Worm (Caenorhabditis elegans) whole organism, mixed stage, embryonic: ENCODE results near the gene dnj-5.

Experiments used
- M03D4.4 ChIP-seq: sonication (generic microtip); optimal IDR thresholded peaks from 2 replicates; lab custom pipeline; 2017; ENCODE audit warnings: mild to moderate bottlenecking, missing genetic modification characterization, missing compliant biosample characterization
- bed-3 ChIP-seq: fragments of 200-800 bp; sonication (Bioruptor generic); optimal IDR thresholded peaks from 3 replicates; lab custom pipeline; 2018; ENCODE audit warnings: mild to moderate bottlenecking, missing genetic modification characterization, moderate library complexity, missing compliant biosample characterization
- blmp-1 ChIP-seq: fragments of 150-350 bp; optimal IDR thresholded peaks from 2 replicates; lab custom pipeline; 2014; ENCODE audit warnings: missing biosample characterization, missing genetic modification characterization
- ceh-39 ChIP-seq: fragments of 150-350 bp; optimal IDR thresholded peaks from 2 replicates; lab custom pipeline; 2014; ENCODE audit warnings: missing biosample characterization, missing genetic modification characterization
- ceh-43 ChIP-seq: fragments of 200-800 bp; sonication (Bioruptor generic); optimal IDR thresholded peaks from 2 replicates; lab custom pipeline; 2018; ENCODE audit warnings: mild to moderate bottlenecking, missing genetic modification characterization, moderate library complexity, missing compliant biosample characterization
- ceh-83 ChIP-seq: fragments of 200-800 bp; sonication (Bioruptor generic); optimal IDR thresholded peaks from 2 replicates; lab custom pipeline; 2018; ENCODE audit warnings: mild to moderate bottlenecking, missing genetic modification characterization, missing compliant biosample characterization
- ces-1 ChIP-seq: fragments of 150-350 bp; optimal IDR thresholded peaks from 2 replicates; lab custom pipeline; 2014; ENCODE audit warnings: missing biosample characterization, missing genetic modification reagents, missing genetic modification characterization
- cnd-1 ChIP-seq: fragments of 200-800 bp; sonication (Bioruptor generic); optimal IDR thresholded peaks from 2 replicates; lab custom pipeline; 2018; ENCODE audit warnings: mild to moderate bottlenecking, missing genetic modification characterization, missing compliant biosample characterization
- drap-1 ChIP-seq: fragments of 200-800 bp; sonication (Bioruptor generic); optimal IDR thresholded peaks from 3 replicates; lab custom pipeline; 2018; ENCODE audit warnings: mild to moderate bottlenecking, missing genetic modification characterization, missing compliant biosample characterization
- elt-3 ChIP-seq: fragments of 150-350 bp; optimal IDR thresholded peaks from 2 replicates; lab custom pipeline; 2014; ENCODE audit warnings: missing biosample characterization, missing genetic modification characterization
- flh-1 ChIP-seq: fragments of 200-800 bp; sonication (Bioruptor generic); optimal IDR thresholded peaks from 2 replicates; lab custom pipeline; 2018; ENCODE audit warnings: mild to moderate bottlenecking, missing genetic modification characterization, moderate library complexity, missing compliant biosample characterization
- ham-2 ChIP-seq: fragments of 200-800 bp; sonication (Bioruptor generic); optimal IDR thresholded peaks from 2 replicates; lab custom pipeline; 2018; ENCODE audit warnings: mild to moderate bottlenecking, missing genetic modification characterization, missing compliant biosample characterization
- hlh-1 ChIP-seq: fragments of 150-350 bp; optimal IDR thresholded peaks from 2 replicates; lab custom pipeline; 2014; ENCODE audit warnings: missing biosample characterization, missing genetic modification reagents, missing genetic modification characterization
- lin-32 ChIP-seq: fragments of 200-800 bp; sonication (Bioruptor generic); optimal IDR thresholded peaks from 2 replicates; lab custom pipeline; 2018; ENCODE audit warnings: mild to moderate bottlenecking, missing genetic modification characterization, missing compliant biosample characterization
- lsy-2 ChIP-seq: fragments of 150-350 bp; optimal IDR thresholded peaks from 2 replicates; lab custom pipeline; 2014; ENCODE audit warnings: missing biosample characterization, missing genetic modification characterization
- mab-5 ChIP-seq: fragments of 150-350 bp; optimal IDR thresholded peaks from 2 replicates; lab custom pipeline; 2014; ENCODE audit warnings: missing biosample characterization, missing genetic modification characterization
- mep-1 ChIP-seq: fragments of 150-350 bp; optimal IDR thresholded peaks from 2 replicates; lab custom pipeline; 2017; ENCODE audit warnings: missing biosample characterization, missing genetic modification reagents, missing genetic modification characterization, inconsistent platforms
- mls-2 ChIP-seq: sonication (generic microtip); optimal IDR thresholded peaks from 2 replicates; lab custom pipeline; 2016; ENCODE audit warnings: mild to moderate bottlenecking, missing genetic modification characterization, moderate library complexity, missing compliant biosample characterization
- nhr-12 ChIP-seq: fragments of 150-350 bp; optimal IDR thresholded peaks from 2 replicates; lab custom pipeline; 2014; ENCODE audit warnings: missing biosample characterization, missing genetic modification characterization
- nhr-2 ChIP-seq: fragments of 150-350 bp; optimal IDR thresholded peaks from 2 replicates; lab custom pipeline; 2014; ENCODE audit warnings: missing biosample characterization, missing genetic modification characterization
- nhr-237 ChIP-seq: fragments of 150-350 bp; optimal IDR thresholded peaks from 2 replicates; lab custom pipeline; 2014; ENCODE audit warnings: missing biosample characterization, missing genetic modification characterization
- nhr-76 ChIP-seq: sonication (generic microtip); optimal IDR thresholded peaks from 2 replicates; lab custom pipeline; 2017; ENCODE audit warnings: missing biosample characterization, missing genetic modification characterization
- pha-4 ChIP-seq: fragments of 150-350 bp; optimal IDR thresholded peaks from 2 replicates; lab custom pipeline; 2018; ENCODE audit warnings: missing biosample characterization, missing genetic modification reagents, missing genetic modification characterization
- sem-2 ChIP-seq: fragments of 200-800 bp; sonication (Bioruptor generic); optimal IDR thresholded peaks from 2 replicates; lab custom pipeline; 2018; ENCODE audit warnings: mild to moderate bottlenecking, missing genetic modification characterization, missing compliant biosample characterization
- sptf-1 ChIP-seq: sonication (generic microtip); optimal IDR thresholded peaks from 2 replicates; lab custom pipeline; 2017; ENCODE audit warnings: mild to moderate bottlenecking, missing genetic modification characterization, moderate library complexity, missing compliant biosample characterization
- unc-39 ChIP-seq: fragments of 150-350 bp; optimal IDR thresholded peaks from 2 replicates; lab custom pipeline; 2014; ENCODE audit warnings: missing biosample characterization, missing genetic modification characterization

The dnj-5 gene

DNA sequence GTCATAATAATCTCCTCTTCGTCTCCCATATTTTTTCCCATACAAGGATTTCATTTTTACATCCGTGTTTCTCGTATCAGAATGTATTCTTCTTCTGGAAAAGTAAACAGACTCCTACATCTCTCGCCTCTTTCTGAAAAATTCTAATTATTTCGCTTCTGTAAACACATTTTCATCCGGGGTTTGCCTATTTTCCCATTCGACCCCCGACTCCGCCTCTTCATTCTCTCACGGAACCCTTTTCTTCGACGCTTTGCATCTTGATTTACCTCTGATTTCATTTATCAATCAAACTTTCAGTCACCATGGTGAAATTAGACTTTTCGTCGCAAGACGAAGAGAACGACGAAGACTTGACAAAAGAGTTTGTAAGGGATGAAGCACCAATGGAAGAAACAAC, 47.4 kb downstream of the dnj-5 start, which contains the start of gene snt-1:
snt-1 (plus strand) TSS at position 301 of the 400 bp plus-strand sequence.
- TF ChIP-seq ces-1 (GFP tag; lab: Kevin White, UChicago) (peak; percentile 25), ceh-39 (tag; lab: Kevin White, UChicago) (no peak)

- TF ChIP-seq lin-32 (GFP tag; lab: Kevin White, UChicago): no peak
- no peak for TF ChIP-seq nhr-76
- no peak for TF ChIP-seq elt-3 (tag; lab: Kevin White, UChicago)
- no peak for TF ChIP-seq nhr-2 (tag; lab: Kevin White, UChicago)
- no peak for TF ChIP-seq ham-2
- no peak for TF ChIP-seq M03D4.4 (tag; lab: Kevin White, UChicago)
- no peak for TF ChIP-seq mls-2
- TF ChIP-seq nhr-237: no peak
- TF ChIP-seq drap-1: no peak
- no peak for TF ChIP-seq sptf-1 (tag; lab: Kevin White, UChicago)
- TF ChIP-seq sem-2 (GFP tag; lab: Kevin White, UChicago): no peak
- TF ChIP-seq cnd-1 (tag; lab: Kevin White, UChicago): no peak
- no peak for TF ChIP-seq ceh-43
- no peak for TF ChIP-seq nhr-12 (tag; lab: Kevin White, UChicago)
- TF ChIP-seq ceh-83 (GFP tag; lab: Kevin White, UChicago): no peak
- TF ChIP-seq unc-39 (tag; lab: Kevin White, UChicago): no peak
- TF ChIP-seq pha-4 (tag; lab: Kevin White, UChicago): no peak
- TF ChIP-seq blmp-1 (tag; lab: Kevin White, UChicago): no peak
- no peak for TF ChIP-seq ceh-39 (tag; lab: Kevin White, UChicago)
- TF ChIP-seq flh-1 (GFP tag; lab: Kevin White, UChicago): no peak
Measured at ce11 chrII:6808539-6808938, 49.6 kb downstream of the dnj-5 start.

DNA sequence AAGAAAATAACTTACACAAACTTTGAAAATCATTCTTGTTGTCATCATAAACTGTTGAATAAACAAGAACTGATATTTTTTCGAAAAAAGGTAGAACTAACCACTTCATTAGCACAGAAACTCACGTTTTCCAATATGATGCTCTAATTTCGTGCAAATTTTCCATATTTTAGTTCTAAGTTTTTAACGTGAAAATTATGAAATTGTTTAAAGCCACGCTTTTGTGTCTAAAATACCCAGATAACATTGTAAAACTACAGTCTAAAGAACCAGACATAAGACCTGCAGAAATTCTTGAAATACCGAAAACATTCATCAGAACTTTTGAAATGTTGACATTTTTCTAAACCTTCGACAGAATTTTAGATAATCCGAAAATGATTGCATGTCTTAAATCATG, 50.9 kb downstream of the dnj-5 start, which contains the start of gene F31E8.5:
F31E8.5 (minus strand) TSS at position 101 of the 400 bp plus-strand sequence.
- TF ChIP-seq elt-3 (tag; lab: Kevin White, UChicago) (no peak), sptf-1 (tag; lab: Kevin White, UChicago) (no peak), lin-32 (GFP tag; lab: Kevin White, UChicago) (no peak), mep-1 (tag; lab: Kevin White, UChicago) (no peak), hlh-1 (no peak), mab-5 (tag; lab: Kevin White, UChicago) (no peak), cnd-1 (tag; lab: Kevin White, UChicago) (no peak), M03D4.4 (tag; lab: Kevin White, UChicago) (no peak), ces-1 (GFP tag; lab: Kevin White, UChicago) (no peak), nhr-2 (tag; lab: Kevin White, UChicago) (no peak), nhr-12 (tag; lab: Kevin White, UChicago) (no peak), lsy-2 (tag; lab: Kevin White, UChicago) (no peak), bed-3 (no peak)
